Worm (Caenorhabditis elegans): ENCODE data around the gene npp-16.

npp-16 gene

DNA sequence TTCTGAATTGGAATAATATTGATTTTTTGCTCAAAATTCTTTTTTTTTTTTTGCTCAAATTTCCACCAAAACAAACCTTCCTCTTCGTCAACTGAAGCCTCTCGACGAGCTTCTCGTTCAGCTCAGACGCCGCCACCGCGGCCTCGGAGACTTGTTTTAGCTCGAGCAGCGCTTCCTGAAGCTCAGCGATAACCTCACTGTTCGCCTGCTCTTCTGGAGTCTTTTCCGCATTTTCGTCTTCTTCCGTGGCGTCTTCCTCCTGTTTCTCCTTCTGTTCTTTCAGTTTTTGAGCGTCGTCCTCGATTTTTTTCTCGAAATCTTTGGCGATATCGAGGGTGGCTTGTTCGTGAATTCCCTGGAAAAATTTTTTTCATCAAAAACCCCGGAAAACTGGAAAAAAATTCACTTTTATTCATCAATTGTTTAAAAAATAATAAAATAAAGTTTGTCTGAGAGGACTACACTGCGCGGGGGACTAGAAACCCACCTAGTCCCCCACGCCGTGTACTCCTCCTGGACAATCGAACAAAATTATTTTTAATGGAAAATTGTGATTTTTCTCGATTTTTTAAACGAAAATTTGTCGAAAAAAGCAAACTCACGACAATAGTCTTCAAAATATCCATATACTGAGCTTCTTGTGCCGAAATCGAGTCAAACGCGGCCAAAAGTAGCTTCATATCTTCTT, 30.5 kb downstream of the npp-16 start (continued):
- TF ChIP-seq Y53G8AR.9 (GFP tag; conservative IDR thresholded peaks at IDR 0.05), result no peak
- 0 out of 2 replicates have a peak, but pooled peaks have one; percentile 69 for TF ChIP-seq madf-3 (GFP tag; IDR thresholded peaks at IDR 0.05)
- no peak for TF ChIP-seq nfya-1 (tag; optimal IDR thresholded peaks at IDR 0.05; ENCODE audit: borderline replicate concordance, insufficient read depth)
- TF ChIP-seq Y56A3A.18 (GFP tag; IDR thresholded peaks at IDR 0.05), result no peak
- 0 out of 2 replicates have a peak, but pooled peaks have one; percentile 43 for TF ChIP-seq B0019.2 (GFP tag; conservative IDR thresholded peaks at IDR 0.05)
- peak; percentile 89 for TF ChIP-seq lir-1 (GFP tag; conservative IDR thresholded peaks at IDR 0.05)
- TF ChIP-seq tbp1 (GFP tag; optimal IDR thresholded peaks at IDR 0.05), result peak; percentile 39

DNA sequence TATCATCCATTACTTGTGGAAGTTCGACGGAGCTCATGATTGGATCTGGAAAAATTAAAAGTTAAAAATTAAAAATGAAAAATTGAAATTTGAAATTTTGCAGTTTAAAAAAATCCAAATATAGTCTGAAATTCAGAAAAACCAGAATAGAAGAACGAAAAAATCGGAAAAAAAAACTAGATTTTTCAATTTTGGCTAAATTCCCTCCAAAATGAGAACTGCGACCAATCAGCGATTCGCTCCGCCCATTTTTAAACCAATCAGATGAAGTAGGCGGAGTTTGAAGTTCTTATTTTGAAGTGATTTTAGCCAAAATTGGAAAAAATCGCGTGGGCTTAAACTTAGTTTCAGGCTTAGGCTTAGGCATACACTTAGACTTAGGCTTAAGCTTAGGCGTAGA, 31.2 kb downstream of the npp-16 start, which contains the start of gene Y56A3A.7:
Gene Y56A3A.7, minus strand, starts transcription at position 47 of the 400 bp plus-strand sequence.
- TF ChIP-seq chd-7 (tag; optimal IDR thresholded peaks at IDR 0.05) (no peak), zim-3 (tag; optimal IDR thresholded peaks at IDR 0.05) (no peak), ztf-22 (GFP tag; optimal IDR thresholded peaks at IDR 0.05) (no peak), lsy-27 (tag; optimal IDR thresholded peaks at IDR 0.05; ENCODE audit: borderline replicate concordance, insufficient read depth) (no peak), T07F8.4 (tag; optimal IDR thresholded peaks at IDR 0.05) (no peak), bed-1 (GFP tag; IDR thresholded peaks at IDR 0.05) (no peak), ama-1 (optimal IDR thresholded peaks at IDR 0.05) (no peak), ama-1 (GFP tag; optimal IDR thresholded peaks at IDR 0.05) (no peak), sptf-2 (GFP tag; optimal IDR thresholded peaks at IDR 0.05) (no peak), lag-1 (GFP tag; IDR thresholded peaks at IDR 0.05) (no peak), snpc-3.4 (tag; optimal IDR thresholded peaks at IDR 0.05) (no peak), ztf-3 (GFP tag; optimal IDR thresholded peaks at IDR 0.05) (no peak), ztf-28 (GFP tag; IDR thresholded peaks at IDR 0.05) (no peak), zfh-2 (GFP tag; conservative IDR thresholded peaks at IDR 0.05) (no peak), tlf-1 (GFP tag; optimal IDR thresholded peaks at IDR 0.05) (no peak), ztf-25 (GFP tag; IDR thresholded peaks at IDR 0.05) (no peak)

DNA sequence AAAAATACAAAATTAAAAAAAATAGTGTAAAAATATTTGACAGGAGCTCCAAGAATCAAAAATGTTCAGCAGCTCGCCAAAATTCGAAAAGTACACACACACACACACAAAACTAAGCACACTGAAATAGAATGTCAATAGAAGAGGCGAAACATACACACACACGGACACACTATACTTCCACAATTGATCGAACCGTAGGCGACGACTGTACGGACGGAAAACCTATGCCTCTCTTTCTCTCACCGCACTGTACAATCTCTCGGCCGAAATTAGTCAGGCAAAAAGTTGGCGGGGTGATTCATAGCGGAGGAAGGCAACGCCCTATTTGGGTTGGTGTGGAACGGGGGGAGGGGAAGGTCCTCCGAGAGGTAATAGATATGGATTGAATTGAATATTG, 31.8 kb downstream of the npp-16 start:
- peak; percentile 53; the same call in 1 of the 2 replicates for TF ChIP-seq dox-1 (GFP tag; IDR thresholded peaks at IDR 0.05)
- no peak for TF ChIP-seq Y53G8AR.9 (GFP tag; conservative IDR thresholded peaks at IDR 0.05)
- no peak for TF ChIP-seq lin-35 (GFP tag; optimal IDR thresholded peaks at IDR 0.05)
- no peak for TF ChIP-seq gei-17 (GFP tag; optimal IDR thresholded peaks at IDR 0.05)
- TF ChIP-seq ztf-28 (GFP tag; IDR thresholded peaks at IDR 0.05), result no peak
- no peak for TF ChIP-seq T07F8.4 (tag; optimal IDR thresholded peaks at IDR 0.05)
- TF ChIP-seq efl-1 (GFP tag; optimal IDR thresholded peaks at IDR 0.05), result no peak
- no peak for TF ChIP-seq B0035.1 (tag; optimal IDR thresholded peaks at IDR 0.05)
- peak; percentile 86 for TF ChIP-seq nhr-80 (tag; optimal IDR thresholded peaks at IDR 0.05)
- TF ChIP-seq nfya-1 (tag; optimal IDR thresholded peaks at IDR 0.05; ENCODE audit: borderline replicate concordance, insufficient read depth), result no peak
- no peak for TF ChIP-seq F49E8.2 (tag; optimal IDR thresholded peaks at IDR 0.05; ENCODE audit: insufficient read depth)
- no peak for TF ChIP-seq cebp-1 (GFP tag; IDR thresholded peaks at IDR 0.05)
- TF ChIP-seq cebp-1 (tag; optimal IDR thresholded peaks at IDR 0.05), result peak; percentile 24
- no peak for TF ChIP-seq ekl-4 (GFP tag; IDR thresholded peaks at IDR 0.05)
- TF ChIP-seq zfh-2 (GFP tag; conservative IDR thresholded peaks at IDR 0.05), result 0 out of 2 replicates have a peak, but pooled peaks have one; percentile 22
- no peak for TF ChIP-seq aptf-3 (GFP tag; IDR thresholded peaks at IDR 0.05)
- peak; percentile 50 for TF ChIP-seq attf-5 (GFP tag; optimal IDR thresholded peaks at IDR 0.05)
- no peak for TF ChIP-seq lsl-1 (GFP tag; optimal IDR thresholded peaks at IDR 0.05)

Measured in whole organism, young adult.